Worm (Caenorhabditis elegans) whole organism, L2 larva: ENCODE results near the gene C13F10.8.

Experiments used
- F13H6.1 ChIP-seq: sonication (generic microtip); optimal IDR thresholded peaks from 2 replicates; lab custom pipeline; 2016; ENCODE audit warnings: missing genetic modification characterization, missing compliant biosample characterization
- R02D3.7 ChIP-seq: fragments of 150-350 bp; optimal IDR thresholded peaks from 2 replicates; lab custom pipeline; 2014; ENCODE audit warnings: missing biosample characterization, missing genetic modification characterization
- Y55F3AM.14 ChIP-seq: fragments of 200-800 bp; sonication (Bioruptor generic); optimal IDR thresholded peaks from 2 replicates; lab custom pipeline; 2018; ENCODE audit warnings: mild to moderate bottlenecking, missing genetic modification characterization, missing compliant biosample characterization
- ZK546.5 ChIP-seq: sonication (generic microtip); optimal IDR thresholded peaks from 2 replicates; lab custom pipeline; 2017; ENCODE audit warnings: missing biosample characterization, missing genetic modification characterization
- ama-1 ChIP-seq: fragments of 150-350 bp; optimal IDR thresholded peaks from 2 replicates; lab custom pipeline; 2018; ENCODE audit warnings: inconsistent platforms
- ceh-16 ChIP-seq: fragments of 150-350 bp; optimal IDR thresholded peaks from 2 replicates; lab custom pipeline; 2014; ENCODE audit warnings: missing biosample characterization, missing genetic modification characterization
- dmd-4 ChIP-seq: sonication (generic microtip); optimal IDR thresholded peaks from 2 replicates; lab custom pipeline; 2017; ENCODE audit warnings: missing biosample characterization, missing genetic modification characterization
- egl-27 ChIP-seq: sonication (generic microtip); optimal IDR thresholded peaks from 3 replicates; lab custom pipeline; 2017; ENCODE audit warnings: missing biosample characterization, missing genetic modification reagents, missing genetic modification characterization
- elt-1 ChIP-seq: fragments of 150-350 bp; optimal IDR thresholded peaks from 2 replicates; lab custom pipeline; 2014; ENCODE audit warnings: missing biosample characterization, missing genetic modification characterization
- fos-1 ChIP-seq: fragments of 150-350 bp; optimal IDR thresholded peaks from 2 replicates; lab custom pipeline; 2014; ENCODE audit warnings: missing biosample characterization, missing genetic modification characterization
- gmeb-1 ChIP-seq: fragments of 150-350 bp; optimal IDR thresholded peaks from 2 replicates; lab custom pipeline; 2014; ENCODE audit warnings: missing biosample characterization, missing genetic modification characterization
- lin-11 ChIP-seq: fragments of 150-350 bp; sonication (generic microtip); optimal IDR thresholded peaks from 2 replicates; lab custom pipeline; 2014; ENCODE audit warnings: missing biosample characterization, missing genetic modification characterization, inconsistent platforms, mixed read lengths
- lin-13 ChIP-seq: fragments of 150-350 bp; optimal IDR thresholded peaks from 2 replicates; lab custom pipeline; 2014; ENCODE audit warnings: missing biosample characterization, missing genetic modification reagents, missing genetic modification characterization
- lin-39 ChIP-seq: fragments of 150-350 bp; optimal IDR thresholded peaks from 2 replicates; lab custom pipeline; 2014; ENCODE audit warnings: missing biosample characterization, missing genetic modification reagents, missing genetic modification characterization
- lsy-2 ChIP-seq, 2 experiments: fragments of 150-350 bp in 1 of 2; sonication (generic microtip) in 1 of 2; optimal IDR thresholded peaks; 2 replicates each; lab custom pipeline; 2014 to 2017; ENCODE audit warnings: missing biosample characterization in 2 of 2, missing genetic modification characterization in 2 of 2
- mbf-1 ChIP-seq: sonication (generic microtip); optimal IDR thresholded peaks from 2 replicates; lab custom pipeline; 2017; ENCODE audit warnings: missing biosample characterization, missing genetic modification characterization
- mdl-1 ChIP-seq, 2 experiments: fragments of 150-350 bp in 1 of 2; sonication (generic microtip) in 1 of 2; optimal IDR thresholded peaks; 2 replicates each; lab custom pipeline; 2017; ENCODE audit warnings: missing biosample characterization in 2 of 2, missing genetic modification characterization in 2 of 2
- nhr-10 ChIP-seq: sonication (generic microtip); optimal IDR thresholded peaks from 2 replicates; lab custom pipeline; 2017; ENCODE audit warnings: missing biosample characterization, missing genetic modification characterization
- nhr-129 ChIP-seq: fragments of 150-350 bp; optimal IDR thresholded peaks from 2 replicates; lab custom pipeline; 2014; ENCODE audit warnings: missing biosample characterization, missing genetic modification characterization
- nhr-21 ChIP-seq: fragments of 150-350 bp; optimal IDR thresholded peaks from 2 replicates; lab custom pipeline; 2014; ENCODE audit warnings: missing biosample characterization, missing genetic modification characterization
- nhr-23 ChIP-seq: fragments of 150-350 bp; optimal IDR thresholded peaks from 2 replicates; lab custom pipeline; 2014; ENCODE audit warnings: missing biosample characterization, missing genetic modification reagents, missing genetic modification characterization
- nhr-237 ChIP-seq: fragments of 150-350 bp; optimal IDR thresholded peaks from 2 replicates; lab custom pipeline; 2014; ENCODE audit warnings: missing biosample characterization, missing genetic modification characterization
- nhr-6 ChIP-seq: fragments of 150-350 bp; optimal IDR thresholded peaks from 2 replicates; lab custom pipeline; 2014; ENCODE audit warnings: missing biosample characterization, missing genetic modification characterization
- nhr-77 ChIP-seq: fragments of 150-350 bp; optimal IDR thresholded peaks from 2 replicates; lab custom pipeline; 2014; ENCODE audit warnings: missing biosample characterization, missing genetic modification characterization
- sem-4 ChIP-seq: fragments of 150-350 bp; optimal IDR thresholded peaks from 2 replicates; lab custom pipeline; 2014; ENCODE audit warnings: missing biosample characterization, missing genetic modification reagents, missing genetic modification characterization
- skn-1 ChIP-seq: sonication (generic microtip); optimal IDR thresholded peaks from 2 replicates; lab custom pipeline; 2017; ENCODE audit warnings: missing biosample characterization, missing genetic modification characterization
- sma-3 ChIP-seq: sonication (generic microtip); optimal IDR thresholded peaks from 2 replicates; lab custom pipeline; 2016; ENCODE audit warnings: missing genetic modification reagents, missing genetic modification characterization, missing compliant biosample characterization
- sma-9 ChIP-seq, 2 experiments: fragments of 150-350 bp in 1 of 2; sonication (generic microtip) in 1 of 2; optimal IDR thresholded peaks; 2 replicates each; lab custom pipeline; 2014 to 2016; ENCODE audit warnings: missing genetic modification characterization in 2 of 2, mild to moderate bottlenecking in 1 of 2, missing biosample characterization in 1 of 2, missing compliant biosample characterization in 1 of 2, missing genetic modification reagents in 1 of 2, moderate library complexity in 1 of 2
- snpc-4 ChIP-seq: fragments of 150-350 bp; optimal IDR thresholded peaks from 2 replicates; lab custom pipeline; 2014; ENCODE audit warnings: missing biosample characterization, missing genetic modification characterization
- unc-39 ChIP-seq: fragments of 150-350 bp; optimal IDR thresholded peaks from 2 replicates; lab custom pipeline; 2014; ENCODE audit warnings: missing biosample characterization, missing genetic modification characterization
- unc-62 ChIP-seq: fragments of 150-350 bp; optimal IDR thresholded peaks from 2 replicates; lab custom pipeline; 2014; ENCODE audit warnings: missing biosample characterization, missing genetic modification reagents, missing genetic modification characterization
- zag-1 ChIP-seq: fragments of 150-350 bp; optimal IDR thresholded peaks from 2 replicates; lab custom pipeline; 2014; ENCODE audit warnings: missing biosample characterization, missing genetic modification characterization
- ztf-1 ChIP-seq: fragments of 200-800 bp; sonication (Bioruptor generic); conservative IDR thresholded peaks from 2 replicates; pipeline ENCODE4 v1.3.6; 2022; ENCODE audit warnings: missing genetic modification characterization, missing compliant biosample characterization
- ztf-4 ChIP-seq: fragments of 150-350 bp; optimal IDR thresholded peaks from 2 replicates; lab custom pipeline; 2014; ENCODE audit warnings: missing biosample characterization, missing genetic modification characterization

The C13F10.8 gene

DNA sequence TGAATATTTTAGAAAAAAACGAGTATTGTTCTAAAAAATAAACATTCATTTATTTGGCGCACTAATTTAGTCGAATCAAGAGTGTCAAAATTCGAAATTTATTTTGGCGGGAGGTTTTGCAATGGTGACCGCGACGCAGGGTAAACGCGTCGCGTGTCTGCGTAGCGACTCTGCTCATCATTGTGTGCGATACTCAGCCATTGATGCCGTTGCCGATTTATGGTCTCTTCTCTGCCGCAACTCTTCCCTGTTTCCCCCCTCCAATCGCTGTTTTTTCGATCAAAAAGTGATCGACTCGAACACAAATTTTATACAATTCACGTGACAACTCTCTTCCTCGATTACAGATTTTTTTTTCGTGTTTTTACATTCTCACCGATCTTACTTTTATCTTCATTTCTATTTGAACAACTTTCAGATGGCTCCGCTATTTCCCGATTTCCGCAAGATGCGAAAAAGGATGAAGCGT, 24.3 kb downstream of the C13F10.8 start, which contains the start of gene F09G2.2 (continued):
- TF ChIP-seq unc-39 (tag; lab: Kevin White, UChicago): no peak
- TF ChIP-seq nhr-23 (tag; lab: Kevin White, UChicago): no peak
- no peak for TF ChIP-seq nhr-10 (tag; lab: Kevin White, UChicago)
- TF ChIP-seq zag-1: peak; percentile 47
- TF ChIP-seq mbf-1 (tag; lab: Kevin White, UChicago): no peak
- TF ChIP-seq lin-39 (tag; lab: Kevin White, UChicago): no peak
- peak; percentile 71 for TF ChIP-seq ztf-4 (tag; lab: Kevin White, UChicago)
- TF ChIP-seq egl-27: peak; percentile 78
- TF ChIP-seq unc-62 (GFP tag; lab: Kevin White, UChicago): no peak
- peak; percentile 90 for TF ChIP-seq nhr-129 (tag; lab: Kevin White, UChicago)
- TF ChIP-seq nhr-6 (tag; lab: Kevin White, UChicago): peak; percentile 80
- no peak for TF ChIP-seq dmd-4 (tag; lab: Kevin White, UChicago)
- peak; percentile 93 for TF ChIP-seq sma-3 (GFP tag; lab: Kevin White, UChicago)
- TF ChIP-seq ceh-16: peak; percentile 91
- peak; percentile 90 for TF ChIP-seq lin-11 (tag; lab: Kevin White, UChicago)
- TF ChIP-seq ZK546.5 (tag; lab: Kevin White, UChicago): peak; percentile 31
- TF ChIP-seq nhr-237 (tag; lab: Kevin White, UChicago): no peak
- TF ChIP-seq nhr-77: peak; percentile 45
- TF ChIP-seq sem-4 (tag; lab: Kevin White, UChicago): peak; percentile 84

DNA sequence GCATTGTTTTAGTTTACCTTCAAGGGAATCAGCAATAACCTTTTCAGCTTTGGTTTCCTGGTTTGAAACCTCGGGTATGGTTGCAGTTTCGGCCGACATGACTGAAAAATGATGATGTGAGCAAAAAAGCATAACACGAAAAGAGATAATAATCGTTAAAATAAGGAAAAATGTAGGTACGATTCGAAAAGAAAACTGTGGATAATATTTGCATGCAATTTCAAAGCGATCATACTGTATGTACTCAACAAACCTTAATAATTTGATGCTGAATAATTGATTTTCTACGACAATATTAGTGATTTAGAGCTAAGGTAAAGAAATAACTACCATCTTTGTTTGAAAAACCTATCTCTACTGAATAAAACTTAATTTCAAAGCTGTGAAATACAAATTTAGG, 24.8 kb downstream of the C13F10.8 start, which contains the start of gene attf-2:
Gene attf-2 (minus strand): TSS at position 101 of the 400 bp plus-strand sequence.
- TF ChIP-seq egl-27: no peak
- no peak for TF ChIP-seq mbf-1 (tag; lab: Kevin White, UChicago)

DNA sequence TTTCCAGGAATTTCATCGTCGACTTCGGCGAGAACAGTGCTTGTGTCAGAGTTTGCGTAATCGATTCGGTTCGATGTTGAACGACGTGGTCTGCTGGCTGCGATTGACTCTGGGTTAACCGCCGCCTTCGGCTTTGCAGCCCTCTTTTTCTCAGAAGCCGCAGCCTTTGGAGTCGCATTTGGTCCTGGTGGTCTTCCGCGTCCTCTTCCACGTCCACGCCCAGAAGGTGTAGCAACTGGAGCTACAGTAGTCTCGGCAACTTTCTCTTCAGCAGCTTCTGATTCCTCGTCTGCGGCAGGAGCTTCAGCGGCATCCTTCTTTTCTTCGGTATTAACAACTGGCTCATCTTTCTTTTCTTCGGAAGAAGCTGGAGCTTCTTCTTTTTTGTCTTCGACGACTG, 26.0 kb downstream of the C13F10.8 start:
- no peak for TF ChIP-seq ceh-16
- no peak for TF ChIP-seq nhr-237 (tag; lab: Kevin White, UChicago)

DNA sequence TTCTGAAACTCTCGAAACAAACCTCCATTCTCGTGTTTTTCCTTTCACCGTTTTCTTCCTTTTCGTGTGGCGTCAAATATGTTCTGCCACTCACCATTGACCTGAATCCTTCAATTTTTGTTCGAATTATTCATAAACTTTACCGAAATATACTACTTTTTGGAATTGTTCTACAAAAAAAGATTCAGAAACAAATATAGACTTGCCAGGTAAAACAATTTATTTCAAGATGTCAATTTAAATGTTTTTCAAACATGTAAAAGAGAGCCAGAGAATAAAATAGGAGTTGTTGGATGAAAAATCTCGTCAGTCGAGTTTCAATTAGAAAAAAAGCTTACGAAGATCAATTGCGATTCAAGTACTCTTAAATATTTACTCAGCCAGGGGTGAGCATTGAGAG, 27.3 kb downstream of the C13F10.8 start, which contains the start of gene F09G2.8:
Gene F09G2.8 (minus strand): TSS at position 101 of the 400 bp plus-strand sequence.
- TF ChIP-seq Y55F3AM.14 (GFP tag; lab: Kevin White, UChicago) (no peak), R02D3.7 (tag; lab: Kevin White, UChicago) (no peak), sma-3 (GFP tag; lab: Kevin White, UChicago) (no peak), F13H6.1 (tag; lab: Kevin White, UChicago) (no peak), unc-39 (tag; lab: Kevin White, UChicago) (no peak), mdl-1 (tag; optimal IDR thresholded peaks at IDR 0.05; lab: Kevin White, UChicago) (no peak), sem-4 (tag; lab: Kevin White, UChicago) (no peak), nhr-21 (tag; lab: Kevin White, UChicago) (no peak), nhr-237 (tag; lab: Kevin White, UChicago) (no peak)

DNA sequence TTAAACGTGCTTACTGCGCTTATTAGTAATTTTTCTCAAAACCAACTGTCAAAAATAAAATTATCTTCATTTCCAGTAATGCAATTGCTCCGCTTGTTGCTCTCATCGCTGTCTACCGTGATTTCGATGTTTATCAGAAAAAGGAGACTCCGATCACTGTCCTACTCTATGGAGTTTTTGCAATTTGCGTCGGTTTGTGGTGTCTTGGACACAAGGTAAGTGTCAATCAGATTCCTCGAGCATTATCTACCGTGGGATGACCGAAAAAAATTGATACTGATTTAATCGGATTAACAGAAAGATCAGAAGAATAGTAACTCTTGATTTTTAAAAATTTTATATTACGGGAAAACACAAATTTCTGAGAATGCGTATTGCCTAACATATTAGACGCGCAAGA, 33.5 kb downstream of the C13F10.8 start:
- TF ChIP-seq lin-39 (tag; lab: Kevin White, UChicago) (no peak), sma-9 (GFP tag; optimal IDR thresholded peaks at IDR 0.05; lab: Kevin White, UChicago) (no peak), sma-9 (tag; optimal IDR thresholded peaks at IDR 0.05; lab: Kevin White, UChicago) (no peak)

DNA sequence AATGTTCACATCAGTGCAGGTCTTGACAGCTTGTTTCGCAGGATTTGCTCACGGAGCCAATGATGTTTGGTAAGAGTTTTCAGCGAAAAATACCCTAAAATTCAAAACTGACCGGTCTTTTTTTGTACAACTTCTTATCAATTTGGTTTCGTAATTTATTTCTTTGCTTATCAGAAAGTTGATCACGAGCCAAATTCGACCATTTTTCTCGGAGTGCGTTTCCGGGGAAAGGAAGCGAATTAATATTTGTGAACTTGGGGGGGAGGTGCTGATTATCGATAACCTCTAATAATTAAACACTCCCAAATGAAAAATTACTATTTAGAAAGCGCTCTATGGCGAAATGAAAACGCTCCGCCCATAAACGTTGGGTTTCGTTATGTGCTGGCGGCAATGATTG, 34.2 kb downstream of the C13F10.8 start:
- TF ChIP-seq sma-3 (GFP tag; lab: Kevin White, UChicago): no peak
- no peak for TF ChIP-seq Y55F3AM.14 (GFP tag; lab: Kevin White, UChicago)
- no peak for TF ChIP-seq lin-13
- peak; percentile 81 for TF ChIP-seq fos-1 (tag; lab: Kevin White, UChicago)
- no peak for TF ChIP-seq elt-1 (tag; lab: Kevin White, UChicago)
- TF ChIP-seq ZK546.5 (tag; lab: Kevin White, UChicago): no peak
- TF ChIP-seq nhr-10 (tag; lab: Kevin White, UChicago): no peak
- no peak for TF ChIP-seq skn-1 (tag; lab: Kevin White, UChicago)
- no peak for TF ChIP-seq ztf-1 (GFP tag; lab: Robert Waterston, UW)
- no peak for TF ChIP-seq dmd-4 (tag; lab: Kevin White, UChicago)
- no peak for TF ChIP-seq nhr-129 (tag; lab: Kevin White, UChicago)
- no peak for TF ChIP-seq snpc-4
- no peak for TF ChIP-seq nhr-21 (tag; lab: Kevin White, UChicago)
- TF ChIP-seq mdl-1 (tag; optimal IDR thresholded peaks at IDR 0.05; lab: Kevin White, UChicago): no peak
- no peak for TF ChIP-seq lsy-2 (tag; optimal IDR thresholded peaks at IDR 0.05; lab: Kevin White, UChicago)
- no peak for TF ChIP-seq nhr-77
- TF ChIP-seq lin-39 (tag; lab: Kevin White, UChicago): no peak
- peak; percentile 43 for TF ChIP-seq gmeb-1
- peak; percentile 10 for TF ChIP-seq sma-9 (GFP tag; optimal IDR thresholded peaks at IDR 0.05; lab: Kevin White, UChicago)
- no peak for TF ChIP-seq sma-9 (tag; optimal IDR thresholded peaks at IDR 0.05; lab: Kevin White, UChicago)
- no peak for TF ChIP-seq ama-1
